Worm (Caenorhabditis elegans) whole organism, L2 larva: Measurements from ENCODE around the gene math-38.

Source experiments
- lin-13 ChIP-seq: fragments of 150-350 bp; optimal IDR thresholded peaks from 2 replicates; lab custom pipeline; 2014; ENCODE audit warnings: missing biosample characterization, missing genetic modification reagents, missing genetic modification characterization
- nhr-10 ChIP-seq: sonication (generic microtip); optimal IDR thresholded peaks from 2 replicates; lab custom pipeline; 2017; ENCODE audit warnings: missing biosample characterization, missing genetic modification characterization
- zag-1 ChIP-seq: fragments of 150-350 bp; optimal IDR thresholded peaks from 2 replicates; lab custom pipeline; 2014; ENCODE audit warnings: missing biosample characterization, missing genetic modification characterization

DNA sequence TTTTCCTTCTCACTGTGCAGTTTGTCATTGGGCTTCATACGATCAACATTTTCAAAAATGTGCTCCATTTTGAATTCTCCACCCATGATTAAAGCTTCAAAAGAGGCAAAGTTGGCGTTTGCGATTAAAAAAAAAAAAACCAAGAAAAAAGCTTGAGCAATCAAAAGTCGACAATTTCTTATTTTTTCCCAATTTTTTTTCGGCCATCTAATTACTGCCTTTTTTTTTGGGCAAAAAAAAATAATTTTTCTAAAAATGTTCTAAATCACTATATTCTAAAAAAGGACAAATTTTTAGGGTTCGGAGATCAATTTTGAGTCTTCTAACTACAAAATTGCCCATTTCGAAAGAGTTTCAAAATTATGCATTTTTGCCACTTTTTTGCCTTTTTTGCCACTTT, 3.8 kb downstream of the math-38 start, which contains the start of gene K05F6.10:
- TF ChIP-seq lin-13 (no peak), zag-1 (tag; lab: Kevin White, UChicago) (no peak), nhr-10 (tag; lab: Kevin White, UChicago) (no peak)
